Worm (Caenorhabditis elegans): ENCODE results near the gene rcd-1.

rcd-1 gene

ce11 chrII:3775719-3776118, 22.0 kb downstream of the rcd-1 start, which contains the start of gene T24E12.3:
Gene T24E12.3, plus strand, starts transcription at chrII:3776019.
- TF ChIP-seq T07F8.4 (tag; optimal IDR thresholded peaks at IDR 0.05) (no peak), T26A5.8 (tag; optimal IDR thresholded peaks at IDR 0.05) (no peak), ceh-40 (GFP tag; IDR thresholded peaks at IDR 0.05) (no peak), dpl-1 (GFP tag; optimal IDR thresholded peaks at IDR 0.05) (no peak), B0261.1 (tag; optimal IDR thresholded peaks at IDR 0.05) (no peak), zim-3 (tag; optimal IDR thresholded peaks at IDR 0.05) (no peak), egl-44 (GFP tag; IDR thresholded peaks at IDR 0.05) (no peak), nhr-179 (tag; optimal IDR thresholded peaks at IDR 0.05) (no peak), lin-35 (GFP tag; optimal IDR thresholded peaks at IDR 0.05) (no peak), dpff-1 (tag; optimal IDR thresholded peaks at IDR 0.05) (no peak), ztf-6 (GFP tag; IDR thresholded peaks at IDR 0.05) (no peak), pha-4 (tag; optimal IDR thresholded peaks at IDR 0.05) (no peak), lin-54 (GFP tag; optimal IDR thresholded peaks at IDR 0.05) (no peak), F33H1.4 (GFP tag; IDR thresholded peaks at IDR 0.05) (no peak), snpc-3.4 (tag; optimal IDR thresholded peaks at IDR 0.05) (no peak), hlh-26 (GFP tag; conservative IDR thresholded peaks at IDR 0.05) (no peak), ZK185.1 (tag; optimal IDR thresholded peaks at IDR 0.05; ENCODE audit: poor library complexity, severe bottlenecking) (no peak), snpc-1.3 (tag; optimal IDR thresholded peaks at IDR 0.05; ENCODE audit: insufficient read depth) (no peak), dox-1 (GFP tag; IDR thresholded peaks at IDR 0.05) (no peak)

ce11 chrII:3777802-3778201, 24.1 kb downstream of the rcd-1 start:
- TF ChIP-seq F22D6.2 (tag; optimal IDR thresholded peaks at IDR 0.05) (no peak), Y53F4B.3 (GFP tag; IDR thresholded peaks at IDR 0.05) (no peak), D2030.7 (GFP tag; IDR thresholded peaks at IDR 0.05) (no peak), hmg-20 (GFP tag; IDR thresholded peaks at IDR 0.05) (no peak), let-526 (GFP tag; IDR thresholded peaks at IDR 0.05) (no peak), ztf-3 (GFP tag; optimal IDR thresholded peaks at IDR 0.05) (no peak), nfyb-1 (GFP tag; IDR thresholded peaks at IDR 0.05) (no peak), F57C9.4 (tag; optimal IDR thresholded peaks at IDR 0.05) (no peak), F39B2.1 (GFP tag; IDR thresholded peaks at IDR 0.05) (no peak), K12H6.12 (tag; optimal IDR thresholded peaks at IDR 0.05) (no peak), hlh-12 (tag; optimal IDR thresholded peaks at IDR 0.05) (no peak), bed-1 (GFP tag; IDR thresholded peaks at IDR 0.05) (no peak), nhr-90 (tag; optimal IDR thresholded peaks at IDR 0.05) (no peak), pbrm-1 (GFP tag; IDR thresholded peaks at IDR 0.05) (no peak), ceh-58 (GFP tag; IDR thresholded peaks at IDR 0.05) (no peak), C17E4.6 (GFP tag; IDR thresholded peaks at IDR 0.05) (no peak), atf-7 (tag; optimal IDR thresholded peaks at IDR 0.05) (no peak), mcd-1 (GFP tag; IDR thresholded peaks at IDR 0.05) (no peak), egl-18 (GFP tag; IDR thresholded peaks at IDR 0.05) (no peak)

- TF ChIP-seq ztf-6 (GFP tag; IDR thresholded peaks at IDR 0.05) (no peak), tbp1 (GFP tag; optimal IDR thresholded peaks at IDR 0.05) (no peak), zfh-2 (GFP tag; conservative IDR thresholded peaks at IDR 0.05) (no peak), tlf-1 (GFP tag; optimal IDR thresholded peaks at IDR 0.05) (no peak), lin-54 (GFP tag; optimal IDR thresholded peaks at IDR 0.05) (no peak), K12H6.12 (tag; optimal IDR thresholded peaks at IDR 0.05) (no peak), lag-1 (GFP tag; IDR thresholded peaks at IDR 0.05) (no peak), Y53G8AR.9 (GFP tag; conservative IDR thresholded peaks at IDR 0.05) (no peak)
These were observed 25.8 kb downstream of the rcd-1 start, which contains the start of gene T24E12.11 for ce11 chrII:3779463-3779862. Gene T24E12.11, minus strand, starts transcription at chrII:3779563.

Data from whole organism, young adult.